Fruit fly (Drosophila melanogaster) whole organism: ENCODE data around the gene Cyp4ac2.

ENCODE experiments used
- CG8478 ChIP-seq: fragments of >200 bp; optimal IDR thresholded peaks from 2 replicates; lab custom pipeline; 2018; ENCODE audit warnings: inconsistent platforms
- Dll ChIP-seq: fragments of >200 bp; optimal IDR thresholded peaks from 2 replicates; lab custom pipeline; 2017
- EcR ChIP-seq, 2 experiments: fragments of >200 bp; optimal IDR thresholded peaks; 2 replicates each; lab custom pipeline; 2017; ENCODE audit warnings: missing biosample characterization in 2 of 2, missing genetic modification characterization in 2 of 2, missing genetic modification reagents in 2 of 2
- pan ChIP-seq: fragments of >200 bp; optimal IDR thresholded peaks from 2 replicates; lab custom pipeline; 2017
- psq ChIP-seq: fragments of >200 bp; optimal IDR thresholded peaks from 2 replicates; lab custom pipeline; 2017
- usp ChIP-seq: fragments of >200 bp; optimal IDR thresholded peaks from 2 replicates; lab custom pipeline; 2017; ENCODE audit warnings: missing biosample characterization, missing genetic modification characterization, mixed read lengths

The Cyp4ac2 gene

DNA sequence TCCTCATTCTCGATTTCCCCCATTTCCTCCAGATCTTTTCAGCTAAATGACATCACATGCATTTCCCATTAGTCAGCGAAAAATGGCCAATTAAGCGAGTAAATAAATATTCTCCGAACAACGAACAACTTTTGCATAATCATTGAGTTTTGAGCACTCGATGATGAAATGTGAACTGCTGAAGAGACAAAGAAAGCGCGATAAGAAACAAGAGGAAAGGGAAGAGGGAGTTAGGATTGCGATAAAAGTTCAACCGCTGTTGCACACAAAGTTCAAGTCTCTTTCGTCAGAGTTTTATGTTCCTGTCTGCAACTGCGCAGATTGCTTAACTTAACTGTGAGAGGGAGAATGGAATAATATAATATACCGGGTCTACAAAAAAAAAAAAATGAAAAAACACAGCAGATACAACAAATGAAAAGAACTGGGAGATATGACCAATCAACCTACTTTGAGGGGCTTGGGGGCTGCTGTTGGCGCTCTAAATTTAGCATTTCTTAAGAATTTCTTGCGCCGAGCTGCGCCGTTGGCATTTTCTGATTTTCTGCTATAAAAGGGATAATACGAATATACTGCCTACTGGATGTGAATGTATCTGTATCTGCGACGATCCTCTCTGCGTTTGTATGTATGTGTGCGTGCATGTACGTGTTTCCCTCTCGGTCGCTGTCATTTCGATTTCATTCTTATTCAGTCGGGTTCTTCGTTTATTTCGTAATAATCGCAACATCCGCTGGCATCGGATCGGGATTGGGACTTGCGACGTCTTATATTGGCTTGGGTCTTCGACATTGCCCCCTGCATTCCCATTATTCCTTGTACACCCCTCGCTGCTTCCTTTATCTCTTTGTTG is 28.4 kb downstream of the Cyp4ac2 start:
- TF ChIP-seq CG8478 (lab: Kevin White, UChicago) (no peak), psq (lab: Kevin White, UChicago) (no peak), EcR (GFP tag; optimal IDR thresholded peaks at IDR 0.05; lab: Kevin White, UChicago) (peak; percentile 72 to 75), pan (no peak), Dll (no peak), usp (GFP tag; lab: Kevin White, UChicago) (no peak)

DNA sequence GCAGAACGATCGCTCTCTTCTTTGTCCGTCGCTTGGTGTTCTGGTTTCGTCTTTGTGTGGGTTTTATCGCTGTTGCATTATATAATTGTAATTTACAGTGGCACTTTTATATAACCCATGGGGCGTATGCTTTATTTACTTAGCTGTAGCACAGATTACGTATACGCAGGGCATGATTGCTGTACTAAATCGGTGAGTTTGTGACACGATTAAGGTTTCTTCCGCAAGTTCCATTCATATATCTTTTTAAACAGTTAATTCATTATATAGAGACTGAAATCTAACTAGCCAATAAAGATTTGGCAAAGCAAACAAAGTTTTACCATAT is 29.0 kb downstream of the Cyp4ac2 start:
- TF ChIP-seq psq (lab: Kevin White, UChicago), result no peak
- no peak for TF ChIP-seq EcR (GFP tag; optimal IDR thresholded peaks at IDR 0.05; lab: Kevin White, UChicago)
- TF ChIP-seq Dll, result no peak
- TF ChIP-seq CG8478 (lab: Kevin White, UChicago), result no peak
- no peak for TF ChIP-seq pan

DNA sequence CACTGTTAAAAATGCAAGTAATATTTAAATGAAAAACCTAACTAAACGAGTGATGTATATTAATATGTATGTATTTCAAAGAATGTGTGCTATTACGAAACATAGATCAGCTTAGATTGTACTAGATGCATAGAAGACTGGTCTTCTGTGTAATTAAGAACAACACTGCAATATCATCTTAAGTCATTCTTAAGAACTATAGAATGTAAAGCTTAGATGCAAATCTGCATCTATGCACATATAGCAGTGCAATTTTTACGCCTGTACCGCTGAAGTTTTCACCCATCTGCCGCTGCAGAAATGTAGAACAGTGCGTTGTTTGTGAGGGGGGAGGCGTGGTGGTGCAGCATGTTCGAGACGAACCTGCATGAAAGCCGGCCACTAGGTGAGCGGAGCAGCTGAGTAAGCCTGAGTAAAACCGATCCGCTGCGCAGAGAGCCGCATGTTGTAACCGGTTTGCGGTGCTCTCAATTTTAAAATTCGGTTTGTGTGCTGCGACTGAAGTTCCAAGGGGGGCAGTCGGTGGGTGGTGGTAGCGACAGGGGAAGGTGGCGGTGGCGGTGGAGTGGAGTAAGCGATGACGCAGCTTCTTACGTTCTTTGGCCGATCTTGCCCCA is 30.6 kb downstream of the Cyp4ac2 start:
- TF ChIP-seq CG8478 (lab: Kevin White, UChicago) (no peak), usp (GFP tag; lab: Kevin White, UChicago) (no peak), Dll (peak; percentile 82), EcR (GFP tag; optimal IDR thresholded peaks at IDR 0.05; lab: Kevin White, UChicago) (peak in 1 of 2 experiments; percentile 25), pan (no peak)

DNA sequence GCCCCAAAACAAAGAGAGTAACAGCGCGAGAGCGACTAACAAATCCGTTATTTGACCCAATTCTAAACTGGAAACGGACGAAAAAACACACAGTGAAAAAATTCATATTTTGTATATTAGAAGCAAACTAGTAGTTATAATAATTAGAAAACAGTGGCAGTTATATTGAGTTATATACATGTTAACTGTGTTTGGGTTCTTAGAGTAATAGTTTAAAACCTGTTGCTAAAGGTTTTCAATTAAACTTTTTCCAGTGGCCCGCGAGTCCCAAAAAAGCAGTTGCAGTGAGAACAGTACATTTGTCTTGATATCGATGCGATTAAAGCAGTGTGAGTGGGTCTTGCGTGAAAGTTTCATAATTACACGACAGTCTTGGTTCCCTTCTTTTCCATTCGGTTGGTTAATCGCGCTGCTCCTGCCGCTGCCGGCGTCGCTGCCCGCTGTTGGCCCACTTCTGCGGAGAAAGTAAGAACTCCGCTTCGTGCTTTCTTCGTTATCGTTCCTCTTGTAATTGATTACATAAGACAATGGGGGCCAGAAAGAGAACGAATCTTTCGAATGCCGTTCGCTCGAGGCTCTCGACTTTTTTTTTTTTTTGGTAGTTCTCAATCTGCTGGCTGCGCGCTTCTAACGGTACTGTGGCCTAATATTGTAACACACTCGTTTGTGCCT is 31.2 kb downstream of the Cyp4ac2 start:
- no peak for TF ChIP-seq usp (GFP tag; lab: Kevin White, UChicago)
- no peak for TF ChIP-seq psq (lab: Kevin White, UChicago)
- no peak for TF ChIP-seq pan

DNA sequence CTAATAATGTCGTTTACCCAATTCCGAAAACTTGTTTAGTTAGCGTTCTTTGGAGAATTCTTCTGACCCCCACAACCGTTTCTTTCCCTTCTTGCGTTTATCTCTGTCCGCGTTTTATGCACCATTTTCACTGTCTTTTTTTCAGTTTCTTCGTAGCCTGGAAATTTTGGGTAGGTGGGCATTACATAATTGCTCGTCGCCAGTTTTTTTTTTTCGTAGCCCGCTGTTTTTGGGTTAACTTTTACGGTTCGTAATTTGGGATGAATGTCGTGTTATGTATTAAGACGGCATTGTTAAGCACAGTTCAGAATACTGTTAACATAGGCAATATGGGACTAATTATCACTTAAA is 31.7 kb downstream of the Cyp4ac2 start:
- TF ChIP-seq EcR (GFP tag; optimal IDR thresholded peaks at IDR 0.05; lab: Kevin White, UChicago) (no peak), pan (no peak), Dll (no peak), psq (lab: Kevin White, UChicago) (no peak)

DNA sequence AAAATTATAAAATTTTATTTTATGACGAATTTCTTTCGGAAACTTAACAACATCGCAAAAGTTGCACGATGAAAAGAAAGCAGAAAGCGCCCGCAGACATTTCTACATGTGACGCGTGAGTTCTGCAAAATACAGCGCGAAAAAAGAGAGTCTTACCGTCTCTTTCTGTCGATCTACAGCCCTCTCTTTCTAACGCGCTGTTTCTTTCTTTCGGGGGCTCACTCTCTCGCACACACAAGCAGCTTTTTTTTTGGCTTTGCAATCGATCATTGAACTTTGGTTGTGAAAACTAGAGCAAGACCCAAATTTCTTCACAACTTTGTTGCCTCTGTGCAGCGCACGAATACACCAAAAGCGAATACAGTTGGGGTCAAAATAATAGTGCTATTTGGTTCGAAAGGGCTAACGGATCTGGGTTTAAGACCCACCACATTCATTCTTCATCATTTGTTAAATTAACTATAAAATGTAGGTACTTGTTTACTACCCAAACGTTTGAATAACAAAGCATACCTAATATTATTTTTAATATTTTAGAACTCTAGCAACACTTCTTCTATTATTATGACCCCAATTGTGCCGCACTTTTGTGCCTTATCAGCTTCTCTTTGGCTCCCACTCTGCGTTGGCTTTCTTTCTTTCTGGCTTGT is 32.9 kb downstream of the Cyp4ac2 start:
- no peak for TF ChIP-seq pan
- peak; percentile 32 for TF ChIP-seq CG8478 (lab: Kevin White, UChicago)
- peak in 1 of 2 experiments; percentile 75 for TF ChIP-seq EcR (GFP tag; optimal IDR thresholded peaks at IDR 0.05; lab: Kevin White, UChicago)
- TF ChIP-seq usp (GFP tag; lab: Kevin White, UChicago), result no peak
- TF ChIP-seq Dll, result no peak
- no peak for TF ChIP-seq psq (lab: Kevin White, UChicago)

DNA sequence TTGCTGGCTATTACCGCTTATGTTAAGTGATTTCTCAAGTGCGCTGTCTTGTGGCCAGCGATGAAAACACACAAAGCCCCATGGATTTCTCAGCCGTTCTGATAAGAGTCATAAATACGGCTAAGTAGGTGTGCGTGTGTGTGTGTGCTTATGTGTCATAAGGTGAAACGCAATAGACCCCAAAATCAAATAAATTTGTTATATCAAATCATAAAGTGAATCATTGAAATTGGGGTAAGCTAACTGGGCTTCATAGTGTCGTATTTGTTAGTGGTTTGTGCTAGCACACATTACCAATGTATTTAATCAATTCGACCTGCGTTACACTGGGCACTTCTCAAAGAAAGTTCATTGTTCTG is 33.4 kb downstream of the Cyp4ac2 start:
- TF ChIP-seq Dll (no peak), usp (GFP tag; lab: Kevin White, UChicago) (no peak), CG8478 (lab: Kevin White, UChicago) (no peak), psq (lab: Kevin White, UChicago) (no peak), EcR (GFP tag; optimal IDR thresholded peaks at IDR 0.05; lab: Kevin White, UChicago) (no peak), pan (no peak)

DNA sequence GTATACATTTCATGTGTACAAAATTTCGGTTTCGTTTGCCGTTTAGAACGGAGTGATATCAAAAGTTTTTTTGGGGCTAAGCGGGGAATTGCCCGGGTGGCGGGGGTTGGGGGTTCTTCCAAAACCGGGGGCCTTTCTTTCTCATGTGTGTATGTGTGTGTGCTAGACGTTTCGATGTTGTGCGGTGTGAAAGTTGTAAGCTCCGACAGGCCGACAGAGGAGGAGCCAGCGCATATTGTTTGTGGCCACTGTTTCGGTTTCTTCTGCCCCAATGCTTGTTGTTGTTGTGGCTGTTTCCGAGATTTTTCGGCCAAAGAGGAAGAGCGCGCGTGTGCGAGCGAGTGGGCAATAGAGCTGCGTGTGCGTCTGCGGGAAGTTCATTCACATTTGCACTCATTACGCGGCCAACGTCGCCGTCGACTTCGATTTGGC is 34.1 kb downstream of the Cyp4ac2 start:
- TF ChIP-seq EcR (GFP tag; optimal IDR thresholded peaks at IDR 0.05; lab: Kevin White, UChicago) (peak in 1 of 2 experiments; percentile 70), pan (no peak)

DNA sequence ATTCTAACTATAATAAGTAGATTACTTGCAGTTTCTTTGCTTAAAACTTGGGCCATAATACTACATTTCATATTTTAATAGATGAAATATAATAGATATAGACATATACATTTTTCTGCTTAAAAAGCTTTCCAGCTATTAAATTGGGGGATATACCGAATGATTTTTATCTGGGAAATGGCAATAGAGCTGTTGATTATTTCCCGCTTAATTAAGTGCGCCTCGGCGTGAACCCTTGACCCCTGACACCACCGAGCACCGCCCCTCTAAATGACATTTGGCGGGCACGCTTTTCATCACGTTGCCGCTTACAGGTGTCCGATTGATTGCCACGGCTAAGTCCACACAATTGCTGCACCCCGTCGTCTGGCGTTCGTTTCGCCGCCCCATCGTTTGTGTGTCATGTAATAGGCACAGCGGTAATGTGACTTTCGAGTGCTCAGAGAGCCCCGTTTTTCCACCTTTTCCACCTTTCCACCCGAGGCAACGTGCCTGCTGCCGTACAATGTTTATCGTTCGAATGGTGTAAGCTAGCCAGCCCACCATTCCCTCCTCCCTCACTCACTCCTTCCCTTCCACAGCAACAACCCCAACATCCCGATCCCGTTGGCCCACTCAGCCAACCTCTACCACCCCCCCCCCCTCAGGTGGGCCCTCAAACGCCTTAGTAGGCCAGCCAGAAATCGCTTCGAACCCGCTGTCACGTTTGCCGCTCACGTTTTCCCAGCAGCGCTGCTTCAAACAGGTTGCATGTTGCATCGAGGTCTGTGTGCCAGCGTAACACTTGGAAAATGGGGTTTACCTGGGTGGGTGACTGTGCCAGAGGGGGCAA is 34.8 kb downstream of the Cyp4ac2 start:
- TF ChIP-seq Dll, result peak; percentile 15
- TF ChIP-seq EcR (GFP tag; optimal IDR thresholded peaks at IDR 0.05; lab: Kevin White, UChicago), result no peak

DNA sequence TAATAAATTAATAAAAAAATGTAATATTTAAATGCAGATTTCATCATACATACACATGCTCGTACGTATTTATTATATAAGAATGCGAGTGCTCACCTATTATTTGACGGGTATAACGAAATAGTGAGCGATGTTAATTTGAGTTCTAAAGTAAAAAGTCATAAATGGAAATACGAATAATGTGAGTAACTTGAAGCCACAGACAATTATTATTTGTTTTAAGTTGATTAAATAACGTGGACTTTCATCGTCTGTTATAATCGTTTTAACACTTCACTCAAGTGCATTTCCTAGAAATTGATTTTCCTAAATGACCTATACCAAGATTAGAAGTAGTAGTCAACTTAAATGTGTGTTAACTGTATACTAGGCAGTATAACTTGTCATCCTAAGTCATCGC is 36.1 kb downstream of the Cyp4ac2 start:
- TF ChIP-seq pan (peak; percentile 53), EcR (GFP tag; optimal IDR thresholded peaks at IDR 0.05; lab: Kevin White, UChicago) (no peak)

DNA sequence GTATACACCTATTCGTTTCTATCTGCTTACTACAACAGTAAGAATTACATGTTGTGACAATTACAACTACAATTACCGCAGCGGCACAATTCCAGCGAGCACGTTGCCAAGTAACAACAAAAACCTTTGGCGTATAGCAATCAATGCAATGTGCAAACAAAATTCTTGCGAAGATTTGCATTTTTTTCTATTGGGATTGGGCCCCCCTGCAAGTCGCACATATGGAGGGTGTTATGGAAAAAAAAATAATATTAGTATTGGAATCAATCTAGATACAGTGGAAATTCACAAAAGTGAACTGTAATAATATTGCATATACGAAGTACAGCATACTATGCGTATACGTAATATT is 36.5 kb downstream of the Cyp4ac2 start:
- no peak for TF ChIP-seq CG8478 (lab: Kevin White, UChicago)
- TF ChIP-seq psq (lab: Kevin White, UChicago), result no peak
- no peak for TF ChIP-seq usp (GFP tag; lab: Kevin White, UChicago)
- TF ChIP-seq Dll, result no peak
- TF ChIP-seq EcR (GFP tag; optimal IDR thresholded peaks at IDR 0.05; lab: Kevin White, UChicago), result no peak
- TF ChIP-seq pan, result no peak
